Fruit fly (Drosophila melanogaster): Measurements from ENCODE around the gene CG11885.

The CG11885 gene

dm6 chr2L:414593-415399 is 6.5 kb downstream of the CG11885 start, which contains the start of the genes AP-2alpha and ebi (continued):
- TF ChIP-seq Scr (GFP tag; IDR thresholded peaks at IDR 0.05; ENCODE audit: partially characterized antibody) (no peak; the same call in 1 of the 2 replicates), Stat92E (GFP tag; optimal IDR thresholded peaks at IDR 0.05) (peak in 1 of 3 experiments; percentile 72), GATAe (GFP tag; conservative IDR thresholded peaks at IDR 0.05) (no peak), ab (GFP tag; optimal IDR thresholded peaks at IDR 0.05) (peak; percentile 79), HmgZ (tag; optimal IDR thresholded peaks at IDR 0.05) (peak; percentile 89), CG4820 (GFP tag; optimal IDR thresholded peaks at IDR 0.05) (peak; percentile 86), Poxn (GFP tag; IDR thresholded peaks at IDR 0.05) (peak; percentile 71), org-1 (GFP tag; optimal IDR thresholded peaks at IDR 0.05) (peak; percentile 60), pan (optimal IDR thresholded peaks at IDR 0.05) (no peak), pan (GFP tag; optimal IDR thresholded peaks at IDR 0.05 in 1 of 2, IDR thresholded peaks at IDR 0.05 in 1 of 2) (peak in 1 of 2 experiments; percentile 82), hkb (optimal IDR thresholded peaks at IDR 0.05) (peak; percentile 92), hkb (GFP tag; IDR thresholded peaks at IDR 0.05) (peak; percentile 81), CG11560 (tag; IDR thresholded peaks at IDR 0.05) (peak; percentile 82), Taf1 (GFP tag; IDR thresholded peaks at IDR 0.05) (peak; percentile 77), CG11723 (GFP tag; optimal IDR thresholded peaks at IDR 0.05) (peak; percentile 68), repo (GFP tag; optimal IDR thresholded peaks at IDR 0.05) (peak; percentile 81), ken (GFP tag; IDR thresholded peaks at IDR 0.05) (peak; percentile 87), CG6765 (GFP tag; optimal IDR thresholded peaks at IDR 0.05) (peak; percentile 59), vvl (GFP tag; IDR thresholded peaks at IDR 0.05) (peak; percentile 88), Deaf1 (tag; optimal IDR thresholded peaks at IDR 0.05) (no peak), CG12391 (tag; optimal IDR thresholded peaks at IDR 0.05) (peak; percentile 93), CG11504 (tag; optimal IDR thresholded peaks at IDR 0.05) (no peak), dmrt11E (tag; optimal IDR thresholded peaks at IDR 0.05) (peak; percentile 84), Oaz (GFP tag; IDR thresholded peaks at IDR 0.05) (peak; percentile 81), CG10321 (GFP tag; IDR thresholded peaks at IDR 0.05) (peak; percentile 44; the same call in 1 of the 2 replicates), chn (GFP tag; optimal IDR thresholded peaks at IDR 0.05) (peak; percentile 94), CG8290 (GFP tag; optimal IDR thresholded peaks at IDR 0.05) (peak; percentile 72), CG8290 (tag; optimal IDR thresholded peaks at IDR 0.05) (peak; percentile 31 to 61), her (GFP tag; optimal IDR thresholded peaks at IDR 0.05) (peak; percentile 93), CG1647 (GFP tag; optimal IDR thresholded peaks at IDR 0.05) (peak; percentile 80), ewg (GFP tag; optimal IDR thresholded peaks at IDR 0.05) (peak; percentile 89), pros (GFP tag; optimal IDR thresholded peaks at IDR 0.05) (no peak), sima (GFP tag; optimal IDR thresholded peaks at IDR 0.05) (peak; percentile 37), Jarid2 (GFP tag; optimal IDR thresholded peaks at IDR 0.05) (peak; percentile 51), CG14050 (GFP tag; IDR thresholded peaks at IDR 0.05) (peak; percentile 73), Neu2 (GFP tag; optimal IDR thresholded peaks at IDR 0.05; ENCODE audit: borderline replicate concordance) (peak; percentile 79), stc (GFP tag; IDR thresholded peaks at IDR 0.05) (0 out of 2 replicates have a peak, but pooled peaks have one; percentile 45), ind (GFP tag; optimal IDR thresholded peaks at IDR 0.05) (peak; percentile 92), CG11398 (GFP tag; optimal IDR thresholded peaks at IDR 0.05) (peak; percentile 89), CG31388 (GFP tag; optimal IDR thresholded peaks at IDR 0.05) (peak; percentile 47), stwl (tag; optimal IDR thresholded peaks at IDR 0.05) (peak; percentile 23), MBD-R2 (GFP tag; IDR thresholded peaks at IDR 0.05) (peak; percentile 78), mld (GFP tag; IDR thresholded peaks at IDR 0.05; ENCODE audit: partially characterized antibody) (no peak), Atf6 (GFP tag; IDR thresholded peaks at IDR 0.05) (peak; percentile 85), CG15479 (GFP tag; optimal IDR thresholded peaks at IDR 0.05) (peak; percentile 96), CG13775 (GFP tag; optimal IDR thresholded peaks at IDR 0.05) (peak; percentile 92), CG7786 (GFP tag; optimal IDR thresholded peaks at IDR 0.05) (peak; percentile 95), gcm (GFP tag; optimal IDR thresholded peaks at IDR 0.05) (peak; percentile 65), bcd (GFP tag; optimal IDR thresholded peaks at IDR 0.05) (peak; percentile 91), CG14860 (GFP tag; IDR thresholded peaks at IDR 0.05; ENCODE audit: partially characterized antibody) (no peak)

Data from whole organism, embryonic.